Worm (Caenorhabditis elegans) whole organism, L1 larva: ENCODE results near the gene C25E10.13.

Experiments used
- C04F5.9 ChIP-seq: sonication (generic microtip); optimal IDR thresholded peaks from 2 replicates; lab custom pipeline; 2016; ENCODE audit warnings: missing genetic modification characterization, missing compliant biosample characterization
- C16A3.4 ChIP-seq: fragments of 150-350 bp; optimal IDR thresholded peaks from 2 replicates; lab custom pipeline; 2014; ENCODE audit warnings: missing biosample characterization, missing genetic modification characterization
- Y116A8C.19 ChIP-seq: sonication (generic microtip); optimal IDR thresholded peaks from 2 replicates; lab custom pipeline; 2016; ENCODE audit warnings: missing compliant biosample characterization, missing genetic modification characterization, borderline replicate concordance
- alr-1 ChIP-seq: fragments of 200-800 bp; sonication (Bioruptor generic); optimal IDR thresholded peaks from 2 replicates; lab custom pipeline; 2018; ENCODE audit warnings: borderline replicate concordance, mild to moderate bottlenecking, missing genetic modification characterization, missing compliant biosample characterization
- ceh-63 ChIP-seq: fragments of 200-800 bp; sonication (Bioruptor generic); optimal IDR thresholded peaks from 2 replicates; lab custom pipeline; 2018; ENCODE audit warnings: mild to moderate bottlenecking, missing genetic modification characterization, missing compliant biosample characterization
- ceh-8 ChIP-seq: fragments of 200-800 bp; sonication (Bioruptor generic); optimal IDR thresholded peaks from 2 replicates; lab custom pipeline; 2018; ENCODE audit warnings: mild to moderate bottlenecking, missing genetic modification characterization, moderate library complexity, missing compliant biosample characterization
- dsc-1 ChIP-seq: sonication (generic microtip); optimal IDR thresholded peaks from 2 replicates; lab custom pipeline; 2016; ENCODE audit warnings: mild to moderate bottlenecking, missing genetic modification characterization, missing compliant biosample characterization
- efl-1 ChIP-seq, 4 experiments: fragments of 150-350 bp; optimal IDR thresholded peaks in 3 of 4; peaks in 1 of 4; 1 replicate in 1 of 4; 2 replicates in 3 of 4; lab custom pipeline; 2014; ENCODE audit warnings: missing biosample characterization in 2 of 4, missing genetic modification characterization in 2 of 4, missing genetic modification reagents in 2 of 4
- efl-3 ChIP-seq: fragments of 200-800 bp; sonication (Bioruptor generic); optimal IDR thresholded peaks from 2 replicates; lab custom pipeline; 2018; ENCODE audit warnings: mild to moderate bottlenecking, missing genetic modification characterization, missing compliant biosample characterization
- egl-27 ChIP-seq, 2 experiments: fragments of 150-350 bp in 1 of 2; sonication (generic microtip); optimal IDR thresholded peaks; 3 replicates each; lab custom pipeline; 2017 to 2018; ENCODE audit warnings: missing biosample characterization in 2 of 2, missing genetic modification characterization in 2 of 2, missing genetic modification reagents in 2 of 2
- elt-3 ChIP-seq, 6 experiments: fragments of 150-350 bp in 1 of 6; sonication (generic microtip); optimal IDR thresholded peaks; 2 replicates each; lab custom pipeline; 2017 to 2018; ENCODE audit warnings: missing biosample characterization in 6 of 6, missing genetic modification characterization in 6 of 6, inconsistent platforms in 1 of 6
- fkh-8 ChIP-seq: sonication (generic microtip); optimal IDR thresholded peaks from 2 replicates; lab custom pipeline; 2016; ENCODE audit warnings: mild to moderate bottlenecking, missing genetic modification characterization, missing compliant biosample characterization
- fos-1 ChIP-seq: fragments of 150-350 bp; optimal IDR thresholded peaks from 2 replicates; lab custom pipeline; 2014; ENCODE audit warnings: missing biosample characterization, missing genetic modification characterization
- grh-1 ChIP-seq: fragments of 200-800 bp; sonication (Bioruptor generic); IDR thresholded peaks from 2 replicates; pipeline ENCODE4 v1.3.6; 2022; ENCODE audit warnings: missing genetic modification reagents, missing genetic modification characterization, missing compliant biosample characterization
- irx-1 ChIP-seq: sonication (generic microtip); optimal IDR thresholded peaks from 2 replicates; lab custom pipeline; 2016; ENCODE audit warnings: missing genetic modification characterization, missing compliant biosample characterization
- jun-1 ChIP-seq: fragments of 150-350 bp; optimal IDR thresholded peaks from 2 replicates; lab custom pipeline; 2014; ENCODE audit warnings: missing biosample characterization, missing genetic modification reagents, missing genetic modification characterization
- lin-13 ChIP-seq: fragments of 150-350 bp; optimal IDR thresholded peaks from 2 replicates; lab custom pipeline; 2014; ENCODE audit warnings: missing biosample characterization, missing genetic modification reagents, missing genetic modification characterization
- lir-3 ChIP-seq: sonication (generic microtip); optimal IDR thresholded peaks from 2 replicates; lab custom pipeline; 2016; ENCODE audit warnings: mild to moderate bottlenecking, missing genetic modification characterization, moderate library complexity, missing compliant biosample characterization; ENCODE audit not compliant: poor library complexity
- mab-9 ChIP-seq: fragments of 200-800 bp; sonication (Bioruptor generic); IDR thresholded peaks from 2 replicates; pipeline ENCODE4 v1.3.6; 2022; ENCODE audit warnings: missing genetic modification reagents, missing genetic modification characterization, missing compliant biosample characterization
- mef-2 ChIP-seq: fragments of 150-350 bp; optimal IDR thresholded peaks from 2 replicates; lab custom pipeline; 2014; ENCODE audit warnings: missing biosample characterization, missing genetic modification characterization
- nhr-12 ChIP-seq: sonication (generic microtip); optimal IDR thresholded peaks from 2 replicates; lab custom pipeline; 2017; ENCODE audit warnings: missing biosample characterization, missing genetic modification characterization
- nhr-76 ChIP-seq: sonication (generic microtip); optimal IDR thresholded peaks from 2 replicates; lab custom pipeline; 2017; ENCODE audit warnings: missing biosample characterization, missing genetic modification characterization
- nhr-77 ChIP-seq: fragments of 150-350 bp; optimal IDR thresholded peaks from 2 replicates; lab custom pipeline; 2014; ENCODE audit warnings: missing biosample characterization, missing genetic modification characterization
- nhr-84 ChIP-seq: sonication (generic microtip); optimal IDR thresholded peaks from 2 replicates; lab custom pipeline; 2017; ENCODE audit warnings: missing biosample characterization, missing genetic modification characterization
- nhr-85 ChIP-seq: sonication (generic microtip); peaks from one replicate; lab custom pipeline; 2016; ENCODE audit warnings: missing genetic modification characterization, inconsistent platforms, missing compliant biosample characterization
- pax-3 ChIP-seq: fragments of 200-800 bp; sonication (Bioruptor generic); optimal IDR thresholded peaks from 2 replicates; lab custom pipeline; 2018; ENCODE audit warnings: mild to moderate bottlenecking, missing genetic modification characterization, moderate library complexity, missing compliant biosample characterization
- pqm-1 ChIP-seq: sonication (generic microtip); optimal IDR thresholded peaks from 3 replicates; lab custom pipeline; 2017; ENCODE audit warnings: missing biosample characterization, missing genetic modification characterization
- snpc-4 ChIP-seq: fragments of 150-350 bp; optimal IDR thresholded peaks from 2 replicates; lab custom pipeline; 2014; ENCODE audit warnings: missing biosample characterization, missing genetic modification characterization
- sup-37 ChIP-seq: fragments of 200-800 bp; sonication (Bioruptor generic); optimal IDR thresholded peaks from 2 replicates; lab custom pipeline; 2018; ENCODE audit warnings: mild to moderate bottlenecking, missing genetic modification characterization, missing compliant biosample characterization
- swsn-7 ChIP-seq: sonication (generic microtip); optimal IDR thresholded peaks from 2 replicates; lab custom pipeline; 2016; ENCODE audit warnings: missing genetic modification characterization, missing compliant biosample characterization
- tbx-2 ChIP-seq: sonication (generic microtip); optimal IDR thresholded peaks from 2 replicates; lab custom pipeline; 2016; ENCODE audit warnings: missing genetic modification characterization, missing compliant biosample characterization
- unc-62 ChIP-seq: fragments of 150-350 bp; optimal IDR thresholded peaks from 2 replicates; lab custom pipeline; 2014; ENCODE audit warnings: missing biosample characterization, missing genetic modification reagents, missing genetic modification characterization
- vab-15 ChIP-seq: sonication (generic microtip); optimal IDR thresholded peaks from 2 replicates; lab custom pipeline; 2017; ENCODE audit warnings: missing genotype, mild to moderate bottlenecking, missing genetic modification characterization, missing compliant biosample characterization
- zag-1 ChIP-seq: fragments of 150-350 bp; optimal IDR thresholded peaks from 2 replicates; lab custom pipeline; 2014; ENCODE audit warnings: missing biosample characterization, missing genetic modification characterization
- ztf-4 ChIP-seq: fragments of 150-350 bp; optimal IDR thresholded peaks from 2 replicates; lab custom pipeline; 2014; ENCODE audit warnings: missing biosample characterization, missing genetic modification characterization

C25E10.13 gene

DNA sequence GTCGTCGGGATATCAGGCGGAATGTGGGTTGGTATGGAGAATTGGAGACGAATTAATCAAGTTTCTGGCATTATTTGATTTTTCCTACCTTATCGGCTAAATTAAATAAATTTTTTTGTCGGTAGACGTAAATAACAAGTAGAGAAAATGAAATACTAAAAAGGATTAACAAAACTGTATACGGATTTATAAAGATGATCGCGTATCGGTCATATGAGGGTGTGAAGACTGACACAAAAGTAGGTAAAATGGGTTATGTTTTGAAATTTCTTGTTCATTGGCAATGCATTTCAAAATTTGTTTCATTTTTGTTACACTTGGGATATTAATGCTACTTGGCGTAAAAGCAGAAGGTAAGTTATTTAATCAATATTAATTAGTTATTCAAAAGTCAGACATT, at the start of gene C25E10.13, which contains the start of gene C25E10.16:
C25E10.13 (plus strand) TSS at position 256 of the 400 bp plus-strand sequence.
C25E10.16 (minus strand) TSS at position 101 of the 400 bp plus-strand sequence.
- TF ChIP-seq fkh-8: peak; percentile 26
- TF ChIP-seq nhr-77 (tag; lab: Kevin White, UChicago): no peak

DNA sequence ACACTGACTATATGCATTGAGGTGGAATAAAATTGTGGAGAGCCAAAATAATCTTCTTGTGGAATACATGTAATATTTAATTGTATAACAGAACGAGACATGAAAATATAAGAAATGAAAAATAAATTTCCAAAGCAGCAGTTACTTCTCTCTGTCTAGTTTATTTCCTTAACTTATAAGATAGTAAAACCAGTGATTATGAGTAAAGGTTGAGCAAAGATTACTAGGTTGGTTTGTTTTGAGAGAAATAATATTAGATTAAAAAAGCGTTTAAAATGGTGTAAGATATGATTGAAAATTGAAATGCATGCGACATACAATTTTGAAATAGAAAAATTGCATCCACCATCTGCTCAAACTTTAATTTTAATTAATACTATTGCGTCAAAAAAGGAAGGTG, 45.8 kb upstream of the C25E10.13 start, which contains the start of gene srh-201:
srh-201 (minus strand) TSS at position 101 of the 400 bp plus-strand sequence.
- no peak for TF ChIP-seq nhr-84 (tag; lab: Kevin White, UChicago)
- TF ChIP-seq, all 84 proteins: peak for 0

DNA sequence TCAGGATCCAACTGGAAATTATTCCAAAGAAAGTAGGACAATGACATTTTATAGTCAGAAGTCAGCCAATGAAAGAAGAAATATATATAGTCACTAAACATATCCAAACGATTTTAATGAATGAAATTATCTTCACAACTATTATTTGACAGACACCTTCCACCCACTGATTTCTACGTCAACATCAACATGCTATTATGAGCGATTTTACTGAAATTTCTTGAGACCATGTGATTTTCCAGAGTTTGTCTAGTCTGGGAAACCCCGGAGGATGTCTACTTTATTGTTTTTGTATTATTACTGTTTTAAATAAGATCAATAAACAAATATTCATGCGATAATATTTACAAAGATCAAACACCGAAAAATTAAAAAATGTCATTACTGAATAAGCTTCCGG, 44.0 kb upstream of the C25E10.13 start, which contains the start of gene srt-18:
srt-18 (minus strand) TSS at position 101 of the 400 bp plus-strand sequence.
- no peak for TF ChIP-seq lir-3 (tag; lab: Kevin White, UChicago)
- TF ChIP-seq alr-1 (tag; lab: Kevin White, UChicago): no peak
- TF ChIP-seq zag-1 (tag; lab: Kevin White, UChicago): no peak
- TF ChIP-seq tbx-2 (tag; lab: Kevin White, UChicago): no peak
- no peak for TF ChIP-seq efl-1 (optimal IDR thresholded peaks at IDR 0.05; lab: Kevin White, UChicago)
- TF ChIP-seq efl-1 (GFP tag; optimal IDR thresholded peaks at IDR 0.05 in 1 of 2; lab: Kevin White, UChicago): no peak
- TF ChIP-seq nhr-12: no peak
- TF ChIP-seq dsc-1 (tag; lab: Kevin White, UChicago): no peak
- no peak for TF ChIP-seq mef-2
- TF ChIP-seq grh-1 (GFP tag; lab: Robert Waterston, UW): no peak
- TF ChIP-seq efl-3 (GFP tag; lab: Kevin White, UChicago): no peak
- TF ChIP-seq elt-3 (tag; optimal IDR thresholded peaks at IDR 0.05; lab: Kevin White, UChicago): no peak
- no peak for TF ChIP-seq jun-1 (tag; lab: Kevin White, UChicago)
- TF ChIP-seq pax-3: no peak
- no peak for TF ChIP-seq ceh-63 (GFP tag; lab: Kevin White, UChicago)
- TF ChIP-seq egl-27 (tag; optimal IDR thresholded peaks at IDR 0.05; lab: Kevin White, UChicago): no peak
- no peak for TF ChIP-seq swsn-7 (tag; lab: Kevin White, UChicago)
- no peak for TF ChIP-seq vab-15 (tag; lab: Kevin White, UChicago)
- TF ChIP-seq nhr-76 (tag; lab: Kevin White, UChicago): no peak
- no peak for TF ChIP-seq lin-13 (GFP tag; lab: Kevin White, UChicago)

DNA sequence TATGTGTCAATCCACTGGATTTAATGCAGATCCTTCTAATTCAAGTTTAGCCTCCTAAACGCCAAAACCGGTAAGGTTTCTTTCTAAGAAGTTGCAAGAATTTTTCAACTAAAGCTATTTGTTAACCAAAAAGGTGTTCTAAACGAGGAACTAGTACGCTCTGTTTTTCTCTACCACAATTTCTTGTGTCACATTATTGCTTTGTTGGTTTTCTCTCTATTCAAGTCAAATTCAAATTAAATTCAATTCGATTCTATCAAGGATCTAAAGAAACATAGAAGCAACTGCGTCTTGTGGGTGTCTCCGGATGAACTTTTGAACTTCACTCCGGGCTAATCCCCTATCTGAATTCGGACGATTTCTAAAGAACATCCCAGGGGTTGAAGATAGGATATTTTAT, 43.0 kb upstream of the C25E10.13 start, which contains the start of gene oac-40:
oac-40 (plus strand) TSS at position 301 of the 400 bp plus-strand sequence.
- no peak for TF ChIP-seq ceh-8 (GFP tag; lab: Kevin White, UChicago)
- no peak for TF ChIP-seq tbx-2 (tag; lab: Kevin White, UChicago)
- no peak for TF ChIP-seq C04F5.9 (tag; lab: Kevin White, UChicago)
- no peak for TF ChIP-seq ztf-4 (tag; lab: Kevin White, UChicago)
- TF ChIP-seq snpc-4: no peak
- TF ChIP-seq fos-1 (tag; lab: Kevin White, UChicago): no peak
- no peak for TF ChIP-seq irx-1
- no peak for TF ChIP-seq nhr-85
- TF ChIP-seq nhr-77 (tag; lab: Kevin White, UChicago): no peak
- TF ChIP-seq egl-27 (tag; optimal IDR thresholded peaks at IDR 0.05; lab: Kevin White, UChicago): no peak
- no peak for TF ChIP-seq pqm-1 (tag; lab: Kevin White, UChicago)
- TF ChIP-seq Y116A8C.19 (tag; lab: Kevin White, UChicago): no peak
- no peak for TF ChIP-seq mab-9
- TF ChIP-seq efl-1 (optimal IDR thresholded peaks at IDR 0.05; lab: Kevin White, UChicago): no peak
- no peak for TF ChIP-seq efl-1 (GFP tag; optimal IDR thresholded peaks at IDR 0.05 in 1 of 2; lab: Kevin White, UChicago)
- no peak for TF ChIP-seq unc-62 (GFP tag; lab: Kevin White, UChicago)
- TF ChIP-seq C16A3.4 (tag; lab: Kevin White, UChicago): no peak
- TF ChIP-seq sup-37 (GFP tag; lab: Kevin White, UChicago): no peak
